Fruit fly (Drosophila melanogaster) whole organism, adult: ENCODE data around the gene trp.
A peak's percentile ranks its signal among the peaks of the same experiment; 100 is the strongest.

Source experiments
- CG11617 ChIP-seq: fragments of 200-800 bp; sonication (Bioruptor generic); optimal IDR thresholded peaks from 2 replicates; lab custom pipeline; 2017; ENCODE audit warnings: mild to moderate bottlenecking, missing biosample characterization, missing genetic modification reagents, missing genetic modification characterization
- CG12768 ChIP-seq: fragments of 200-800 bp; sonication (Bioruptor generic); optimal IDR thresholded peaks from 2 replicates; lab custom pipeline; 2017; ENCODE audit warnings: missing biosample characterization, missing genetic modification characterization, mild to moderate bottlenecking, moderate library complexity, missing genetic modification reagents
- CG14711 ChIP-seq: fragments of 200-800 bp; sonication (Bioruptor generic); optimal IDR thresholded peaks from 2 replicates; lab custom pipeline; 2018; ENCODE audit warnings: missing biosample characterization, mild to moderate bottlenecking, missing genetic modification characterization, moderate library complexity
- CG1620 ChIP-seq: fragments of 200-800 bp; sonication (Bioruptor generic); optimal IDR thresholded peaks from 2 replicates; lab custom pipeline; 2016; ENCODE audit warnings: missing biosample characterization, missing genetic modification characterization
- CG33017 ChIP-seq: fragments of 200-800 bp; sonication (Bioruptor generic); optimal IDR thresholded peaks from 2 replicates; lab custom pipeline; 2018; ENCODE audit warnings: missing biosample characterization, mild to moderate bottlenecking, missing genetic modification characterization, moderate library complexity
- CG5204 ChIP-seq: fragments of 200-800 bp; sonication (Bioruptor generic); optimal IDR thresholded peaks from 2 replicates; lab custom pipeline; 2016; ENCODE audit warnings: missing biosample characterization, missing genetic modification characterization
- CG7045 ChIP-seq: fragments of 200-800 bp; sonication (Bioruptor generic); optimal IDR thresholded peaks from 2 replicates; lab custom pipeline; 2017; ENCODE audit warnings: missing biosample characterization, mild to moderate bottlenecking, missing genetic modification characterization
- CG7101 ChIP-seq: fragments of 200-800 bp; sonication (Bioruptor generic); optimal IDR thresholded peaks from 2 replicates; lab custom pipeline; 2018; ENCODE audit warnings: missing biosample characterization, mild to moderate bottlenecking, missing genetic modification characterization, moderate library complexity
- Clk ChIP-seq: fragments of 200-800 bp; sonication (Bioruptor generic); optimal IDR thresholded peaks from 2 replicates; lab custom pipeline; 2017; ENCODE audit warnings: missing biosample characterization, missing genetic modification characterization
- Crg-1 ChIP-seq: fragments of 200-800 bp; sonication (Bioruptor generic); optimal IDR thresholded peaks from 2 replicates; lab custom pipeline; 2016; ENCODE audit warnings: missing biosample characterization, missing genetic modification characterization
- Hr96 ChIP-seq: fragments of 200-800 bp; sonication (Bioruptor generic); optimal IDR thresholded peaks from 2 replicates; lab custom pipeline; 2016; ENCODE audit warnings: missing biosample characterization, missing genetic modification characterization
- Mnt ChIP-seq: fragments of 200-800 bp; sonication (Bioruptor generic); optimal IDR thresholded peaks from 2 replicates; lab custom pipeline; 2016; ENCODE audit warnings: missing biosample characterization, mild to moderate bottlenecking, missing genetic modification characterization
- bab1 ChIP-seq: fragments of 200-800 bp; sonication (Bioruptor generic); optimal IDR thresholded peaks from 3 replicates; lab custom pipeline; 2019; ENCODE audit warnings: missing biosample characterization, mild to moderate bottlenecking, missing genetic modification characterization, moderate library complexity
- cic ChIP-seq: fragments of 200-800 bp; sonication (Bioruptor generic); optimal IDR thresholded peaks from 2 replicates; lab custom pipeline; 2017; ENCODE audit warnings: missing biosample characterization, mild to moderate bottlenecking, missing genetic modification characterization, moderate library complexity
- cnc ChIP-seq, 2 experiments: fragments of >200 bp; optimal IDR thresholded peaks; 2 replicates each; lab custom pipeline; 2017
- kay ChIP-seq: fragments of 200-800 bp; sonication (Bioruptor generic); peaks from one replicate; lab custom pipeline; 2016; ENCODE audit warnings: missing biosample characterization, missing genetic modification characterization, borderline replicate concordance
- ovo ChIP-seq: fragments of 200-800 bp; sonication (Bioruptor generic); optimal IDR thresholded peaks from 2 replicates; lab custom pipeline; 2016; ENCODE audit warnings: missing biosample characterization, missing genetic modification characterization
- pad ChIP-seq: fragments of 200-800 bp; sonication (Bioruptor generic); optimal IDR thresholded peaks from 3 replicates; lab custom pipeline; 2017; ENCODE audit warnings: missing biosample characterization, missing genetic modification characterization, mild to moderate bottlenecking, moderate library complexity, missing genetic modification reagents
- tj ChIP-seq: fragments of 200-800 bp; sonication (Bioruptor generic); optimal IDR thresholded peaks from 3 replicates; lab custom pipeline; 2017; ENCODE audit warnings: missing biosample characterization, mild to moderate bottlenecking, missing genetic modification characterization, moderate library complexity
- toe ChIP-seq: fragments of 200-800 bp; sonication (Bioruptor generic); optimal IDR thresholded peaks from 2 replicates; lab custom pipeline; 2016; ENCODE audit warnings: missing biosample characterization, missing genetic modification characterization

trp gene

dm6 chr3R:29907601-29908175 is 12.4 kb downstream of the trp start, which contains the start of gene CG31036:
Gene CG31036 (plus strand): TSS chr3R:29908107.
- TF ChIP-seq CG7101 (tag; lab: Kevin White, UChicago) = no peak
- TF ChIP-seq Crg-1 = no peak
- no peak for TF ChIP-seq CG12768 (GFP tag; lab: Kevin White, UChicago)

- TF ChIP-seq Mnt (GFP tag; lab: Kevin White, UChicago) (no peak), cic (no peak), CG5204 (GFP tag; lab: Kevin White, UChicago) (no peak), pad (GFP tag; lab: Kevin White, UChicago) (no peak), CG33017 (no peak), bab1 (GFP tag; lab: Kevin White, UChicago) (no peak), CG1620 (GFP tag; lab: Kevin White, UChicago) (no peak), CG7045 (GFP tag; lab: Kevin White, UChicago) (no peak), CG12768 (GFP tag; lab: Kevin White, UChicago) (no peak), ovo (GFP tag; lab: Kevin White, UChicago) (no peak)
Observed at dm6 chr3R:29905164-29905563, 14.9 kb downstream of the trp start, which contains the start of gene CG15515. Gene CG15515 (plus strand): TSS chr3R:29905464.

dm6 chr3R:29903775-29904356 is 16.2 kb downstream of the trp start, which contains the start of gene CG15517:
Gene CG15517 (minus strand): TSS chr3R:29903825.
- TF ChIP-seq bab1 (GFP tag; lab: Kevin White, UChicago) (peak; percentile 30), Clk (GFP tag; lab: Kevin White, UChicago) (no peak)

dm6 chr3R:29899635-29900034 is 20.5 kb downstream of the trp start:
- no peak for TF ChIP-seq CG5204 (GFP tag; lab: Kevin White, UChicago)
- no peak for TF ChIP-seq CG11617 (GFP tag; lab: Kevin White, UChicago)
- TF ChIP-seq kay (GFP tag; lab: Kevin White, UChicago) = no peak
- no peak for TF ChIP-seq bab1 (GFP tag; lab: Kevin White, UChicago)
- no peak for TF ChIP-seq Hr96 (GFP tag; lab: Kevin White, UChicago)
- no peak for TF ChIP-seq cnc (optimal IDR thresholded peaks at IDR 0.05; lab: Kevin White, UChicago)
- no peak for TF ChIP-seq cic
- TF ChIP-seq toe (GFP tag; lab: Kevin White, UChicago) = no peak
- TF ChIP-seq CG1620 (GFP tag; lab: Kevin White, UChicago) = no peak
- no peak for TF ChIP-seq ovo (GFP tag; lab: Kevin White, UChicago)
- no peak for TF ChIP-seq pad (GFP tag; lab: Kevin White, UChicago)
- no peak for TF ChIP-seq Mnt (GFP tag; lab: Kevin White, UChicago)
- TF ChIP-seq Crg-1 = no peak
- TF ChIP-seq CG7045 (GFP tag; lab: Kevin White, UChicago) = no peak
- TF ChIP-seq CG7101 (tag; lab: Kevin White, UChicago) = no peak

dm6 chr3R:29898588-29898987 is 21.5 kb downstream of the trp start:
- no peak for TF ChIP-seq pad (GFP tag; lab: Kevin White, UChicago)
- no peak for TF ChIP-seq CG5204 (GFP tag; lab: Kevin White, UChicago)
- no peak for TF ChIP-seq CG11617 (GFP tag; lab: Kevin White, UChicago)
- no peak for TF ChIP-seq CG12768 (GFP tag; lab: Kevin White, UChicago)
- TF ChIP-seq tj (GFP tag; lab: Kevin White, UChicago) = no peak
- TF ChIP-seq Hr96 (GFP tag; lab: Kevin White, UChicago) = no peak
- no peak for TF ChIP-seq CG14711 (tag; lab: Kevin White, UChicago)
- TF ChIP-seq cic = no peak
- no peak for TF ChIP-seq kay (GFP tag; lab: Kevin White, UChicago)
- no peak for TF ChIP-seq CG33017
- no peak for TF ChIP-seq CG1620 (GFP tag; lab: Kevin White, UChicago)
- TF ChIP-seq Mnt (GFP tag; lab: Kevin White, UChicago) = no peak
- no peak for TF ChIP-seq cnc (optimal IDR thresholded peaks at IDR 0.05; lab: Kevin White, UChicago)
- TF ChIP-seq Clk (GFP tag; lab: Kevin White, UChicago) = no peak
- TF ChIP-seq bab1 (GFP tag; lab: Kevin White, UChicago) = no peak
- TF ChIP-seq toe (GFP tag; lab: Kevin White, UChicago) = no peak

- TF ChIP-seq Hr96 (GFP tag; lab: Kevin White, UChicago) (no peak), bab1 (GFP tag; lab: Kevin White, UChicago) (no peak), CG33017 (peak; percentile 2), CG14711 (tag; lab: Kevin White, UChicago) (peak; percentile 13), toe (GFP tag; lab: Kevin White, UChicago) (peak; percentile 3), CG5204 (GFP tag; lab: Kevin White, UChicago) (peak; percentile 16)
Observed at dm6 chr3R:29894393-29894792, 25.7 kb downstream of the trp start.

dm6 chr3R:29893030-29893429 is 27.1 kb downstream of the trp start:
- TF ChIP-seq CG33017 = no peak
- TF ChIP-seq CG5204 (GFP tag; lab: Kevin White, UChicago) = no peak
